Worm (Caenorhabditis elegans) whole organism, L4/young adult: ENCODE data around the gene K05F1.9.

Source experiments
- W03F9.2 ChIP-seq: fragments of 150-350 bp; optimal IDR thresholded peaks from 2 replicates; lab custom pipeline; 2014; ENCODE audit warnings: missing biosample characterization, missing genetic modification characterization
- dao-5 ChIP-seq: sonication (generic microtip); optimal IDR thresholded peaks from 2 replicates; lab custom pipeline; 2016; ENCODE audit warnings: missing genotype, missing genetic modification characterization, moderate library complexity, missing compliant biosample characterization
- him-1 ChIP-seq: sonication (generic microtip); optimal IDR thresholded peaks from 2 replicates; lab custom pipeline; 2016; ENCODE audit warnings: missing genotype, missing genetic modification reagents, missing genetic modification characterization, missing compliant biosample characterization

ce11 chrII:5835146-5835545 lies 34.2 kb upstream of the K05F1.9 start:
- TF ChIP-seq W03F9.2 (tag; lab: Kevin White, UChicago) (no peak), him-1 (tag; lab: Kevin White, UChicago) (no peak), dao-5 (tag; lab: Kevin White, UChicago) (no peak)
